Worm (Caenorhabditis elegans): ENCODE data around the gene W02B3.7.

- TF ChIP-seq cog-1 (tag; optimal IDR thresholded peaks at IDR 0.05) (no peak), flt-1 (GFP tag; IDR thresholded peaks at IDR 0.05) (no peak), T22C8.4 (GFP tag; IDR thresholded peaks at IDR 0.05) (no peak), med-1 (GFP tag; optimal IDR thresholded peaks at IDR 0.05; ENCODE audit: insufficient read depth) (no peak), ztf-23 (GFP tag; IDR thresholded peaks at IDR 0.05) (no peak)
Measured at ce11 chrIII:641759-642158, 50.1 kb downstream of the W02B3.7 start, which contains the start of gene W06E11.1.

Measured in whole organism, midembryonic.